Worm (Caenorhabditis elegans): ENCODE results near the gene htz-1.

DNA sequence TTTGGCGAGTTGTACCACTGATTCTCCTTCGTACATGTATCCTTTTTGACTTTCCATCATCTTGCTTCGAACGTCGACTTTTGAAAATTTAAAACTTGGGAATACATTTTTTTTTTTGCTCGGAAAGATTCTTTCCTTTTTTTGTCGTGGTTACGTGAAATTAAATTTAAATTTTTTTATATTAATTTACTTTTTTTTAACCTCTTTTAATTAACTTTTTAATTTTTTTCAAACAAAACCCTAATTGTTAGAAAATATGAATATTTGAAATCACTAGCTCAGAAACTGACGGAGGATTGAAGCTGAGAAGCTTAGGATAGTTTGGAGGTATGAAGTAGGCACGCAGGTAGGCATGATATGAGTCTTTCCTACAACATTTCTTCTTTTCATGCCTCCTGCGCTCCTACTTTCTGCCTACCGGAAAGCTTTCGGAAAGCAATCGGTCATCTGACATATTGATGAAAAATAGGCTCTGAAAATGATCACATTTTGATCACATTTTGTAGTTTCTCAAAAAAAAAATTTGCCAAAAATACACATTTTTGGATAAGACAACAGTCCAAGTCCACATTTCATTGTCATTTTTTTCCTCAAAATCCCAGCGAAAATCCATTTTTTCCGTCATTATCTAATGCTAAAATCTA is 11.5 kb upstream of the htz-1 start, which contains the start of the genes R08C7.8 and R08C7.4:
- TF ChIP-seq fkh-10 (GFP tag; optimal IDR thresholded peaks at IDR 0.05) (no peak), pha-4 (GFP tag; IDR thresholded peaks at IDR 0.05) (no peak), pha-4 (tag; optimal IDR thresholded peaks at IDR 0.05) (no peak), lim-7 (GFP tag; IDR thresholded peaks at IDR 0.05) (no peak), nhr-25 (tag; optimal IDR thresholded peaks at IDR 0.05; ENCODE audit: borderline replicate concordance, insufficient read depth) (no peak), unc-62 (GFP tag; optimal IDR thresholded peaks at IDR 0.05 in 1 of 2) (no peak), unc-62 (tag; optimal IDR thresholded peaks at IDR 0.05) (no peak), ctbp-1 (GFP tag; IDR thresholded peaks at IDR 0.05) (no peak), ZK337.2 (GFP tag; IDR thresholded peaks at IDR 0.05) (no peak), unc-130 (GFP tag; optimal IDR thresholded peaks at IDR 0.05) (no peak), duxl-1 (tag; optimal IDR thresholded peaks at IDR 0.05; ENCODE audit: poor library complexity) (no peak)

Measured in whole organism, L4 larva.